Worm (Caenorhabditis elegans) whole organism, late embryonic: Measurements from ENCODE around the gene tsr-1.

Source experiments
- F13H6.1 ChIP-seq: sonication (generic microtip); optimal IDR thresholded peaks from 2 replicates; lab custom pipeline; 2016; ENCODE audit warnings: missing genetic modification characterization, missing compliant biosample characterization
- ceh-24 ChIP-seq: sonication (generic microtip); optimal IDR thresholded peaks from 2 replicates; lab custom pipeline; 2016; ENCODE audit warnings: mild to moderate bottlenecking, missing genetic modification characterization, missing compliant biosample characterization
- ceh-9 ChIP-seq: sonication (generic microtip); optimal IDR thresholded peaks from 2 replicates; lab custom pipeline; 2016; ENCODE audit warnings: mild to moderate bottlenecking, missing genetic modification characterization, inconsistent platforms, missing compliant biosample characterization
- dmd-4 ChIP-seq: sonication (generic microtip); optimal IDR thresholded peaks from 2 replicates; lab custom pipeline; 2016; ENCODE audit warnings: borderline replicate concordance, missing genetic modification characterization, missing compliant biosample characterization
- hlh-13 ChIP-seq: fragments of 200-800 bp; sonication (Bioruptor generic); optimal IDR thresholded peaks from 2 replicates; lab custom pipeline; 2018; ENCODE audit warnings: mild to moderate bottlenecking, missing genetic modification characterization, missing compliant biosample characterization
- sox-4 ChIP-seq: sonication (generic microtip); optimal IDR thresholded peaks from 2 replicates; lab custom pipeline; 2017; ENCODE audit warnings: mild to moderate bottlenecking, missing genetic modification characterization, inconsistent platforms, missing compliant biosample characterization
- unc-3 ChIP-seq, 2 experiments: fragments of 200-800 bp in 1 of 2; sonication (Bioruptor generic) in 1 of 2; sonication (generic microtip) in 1 of 2; conservative IDR thresholded peaks in 1 of 2; optimal IDR thresholded peaks in 1 of 2; 2 replicates each; pipeline versions ENCODE4 v1.3.6 to Lab custom; 2016 to 2022; ENCODE audit warnings: missing compliant biosample characterization in 2 of 2, missing genetic modification characterization in 2 of 2, missing genetic modification reagents in 1 of 2

DNA sequence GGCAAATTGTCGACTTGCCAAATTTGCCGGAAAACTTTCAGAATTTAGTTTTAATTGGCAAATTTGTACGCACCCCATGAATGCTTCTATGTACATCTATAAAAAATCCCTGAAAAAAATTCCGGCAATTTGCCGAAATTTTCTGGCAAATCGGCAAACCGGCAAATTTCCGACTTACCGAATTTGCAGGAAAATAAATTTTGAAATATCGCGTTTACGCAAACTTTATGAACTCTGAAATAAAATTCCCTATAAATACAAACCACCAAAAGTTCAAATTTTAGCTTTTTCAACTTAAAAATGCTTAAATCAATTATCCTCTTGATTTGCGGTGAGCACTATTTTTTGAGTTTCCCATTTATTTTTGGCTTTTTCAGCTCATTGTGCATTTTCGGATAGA lies 6.9 kb upstream of the tsr-1 start, which contains the start of gene F53G2.3:
- no peak for TF ChIP-seq F13H6.1 (tag; lab: Kevin White, UChicago)
- no peak for TF ChIP-seq ceh-24
- no peak for TF ChIP-seq sox-4
- no peak for TF ChIP-seq ceh-9 (tag; lab: Kevin White, UChicago)
- TF ChIP-seq unc-3 (GFP tag; conservative IDR thresholded peaks at IDR 0.05; lab: Robert Waterston, UW): no peak
- no peak for TF ChIP-seq unc-3 (tag; optimal IDR thresholded peaks at IDR 0.05; lab: Kevin White, UChicago)
- no peak for TF ChIP-seq dmd-4 (tag; lab: Kevin White, UChicago)
- no peak for TF ChIP-seq hlh-13
